Worm (Caenorhabditis elegans) whole organism, young adult: ENCODE data around the gene cyn-10.

Experiments used
- K11D2.4 ChIP-seq: fragments of 200-800 bp; sonication (Bioruptor generic); IDR thresholded peaks from 2 replicates; pipeline ENCODE4 v1.3.6; 2022; ENCODE audit warnings: missing genetic modification reagents, missing genetic modification characterization, missing compliant biosample characterization
- Y53G8AR.9 ChIP-seq: fragments of 200-800 bp; sonication (Bioruptor generic); conservative IDR thresholded peaks from 2 replicates; pipeline ENCODE4 v1.3.6; 2022; ENCODE audit warnings: missing genetic modification reagents, missing genetic modification characterization, missing compliant biosample characterization
- ama-1 ChIP-seq, 3 experiments: fragments of 150-350 bp in 1 of 3; sonication (generic microtip) in 2 of 3; optimal IDR thresholded peaks; 2 replicates each; lab custom pipeline; 2014 to 2018; ENCODE audit warnings: missing biosample characterization in 2 of 3, missing genetic modification characterization in 2 of 3, missing genetic modification reagents in 2 of 3
- atf-7 ChIP-seq: sonication (generic microtip); optimal IDR thresholded peaks from 2 replicates; lab custom pipeline; 2017; ENCODE audit warnings: mild to moderate bottlenecking, missing genetic modification characterization, missing compliant biosample characterization
- attf-6 ChIP-seq: fragments of 200-800 bp; sonication (Bioruptor generic); IDR thresholded peaks from 2 replicates; pipeline ENCODE4 v1.3.6; 2022; ENCODE audit warnings: missing genetic modification reagents, missing genetic modification characterization, missing compliant biosample characterization
- ceh-79 ChIP-seq: sonication (generic microtip); optimal IDR thresholded peaks from 2 replicates; lab custom pipeline; 2017; ENCODE audit warnings: mild to moderate bottlenecking, missing genetic modification characterization, missing compliant biosample characterization
- dpl-1 ChIP-seq: fragments of 150-350 bp; optimal IDR thresholded peaks from 2 replicates; lab custom pipeline; 2014; ENCODE audit warnings: missing biosample characterization, missing genetic modification reagents, missing genetic modification characterization
- hlh-26 ChIP-seq: fragments of 200-800 bp; sonication (Bioruptor generic); conservative IDR thresholded peaks from 2 replicates; pipeline ENCODE4 v1.3.6; 2022; ENCODE audit warnings: missing genetic modification reagents, missing genetic modification characterization, missing compliant biosample characterization
- somi-1 ChIP-seq: fragments of 200-800 bp; sonication (Bioruptor generic); optimal IDR thresholded peaks from 2 replicates; lab custom pipeline; 2018; ENCODE audit warnings: mild to moderate bottlenecking, missing genetic modification characterization, missing compliant biosample characterization
- unc-130 ChIP-seq: sonication (generic microtip); optimal IDR thresholded peaks from 2 replicates; lab custom pipeline; 2016; ENCODE audit warnings: missing genetic modification reagents, missing genetic modification characterization, missing compliant biosample characterization
- ztf-22 ChIP-seq: fragments of 200-800 bp; sonication (Bioruptor generic); optimal IDR thresholded peaks from 2 replicates; lab custom pipeline; 2018; ENCODE audit warnings: mild to moderate bottlenecking, missing genetic modification characterization, moderate library complexity, missing compliant biosample characterization

DNA sequence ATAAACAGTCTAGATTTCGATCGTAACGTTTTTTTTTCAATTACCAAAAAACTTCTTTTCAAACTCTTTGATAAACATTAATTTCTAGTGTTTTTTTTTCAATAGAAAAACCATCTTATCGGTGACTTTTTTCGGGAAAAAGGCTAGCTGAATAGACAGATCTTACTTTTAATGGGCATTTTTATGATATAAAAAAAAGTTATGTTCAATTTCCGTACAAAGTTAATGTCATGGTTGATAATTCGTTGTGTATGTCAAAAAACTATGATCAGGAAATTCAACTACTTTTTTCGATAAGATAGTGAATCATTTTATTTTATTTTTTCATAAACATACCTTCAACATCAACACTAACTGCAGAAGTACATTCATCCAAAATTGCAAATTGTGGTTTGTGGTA is 28.6 kb downstream of the cyn-10 start:
- TF ChIP-seq ama-1 (optimal IDR thresholded peaks at IDR 0.05; lab: Kevin White, UChicago): no peak
- no peak for TF ChIP-seq ama-1 (GFP tag; optimal IDR thresholded peaks at IDR 0.05; lab: Kevin White, UChicago)
- no peak for TF ChIP-seq somi-1 (GFP tag; lab: Kevin White, UChicago)
- TF ChIP-seq hlh-26 (GFP tag; lab: Robert Waterston, UW): no peak
- TF ChIP-seq atf-7: no peak
- TF ChIP-seq dpl-1 (GFP tag; lab: Kevin White, UChicago): no peak
- no peak for TF ChIP-seq unc-130 (GFP tag; lab: Kevin White, UChicago)
- no peak for TF ChIP-seq Y53G8AR.9
- no peak for TF ChIP-seq attf-6
- no peak for TF ChIP-seq ztf-22
- no peak for TF ChIP-seq K11D2.4 (GFP tag; lab: Robert Waterston, UW)
- no peak for TF ChIP-seq ceh-79 (tag; lab: Kevin White, UChicago)
